Fruit fly (Drosophila melanogaster) whole organism, adult: ENCODE data around the gene moi.

Experiments used
- CG12768 ChIP-seq: fragments of 200-800 bp; sonication (Bioruptor generic); optimal IDR thresholded peaks from 2 replicates; lab custom pipeline; 2017; ENCODE audit warnings: missing biosample characterization, missing genetic modification characterization, mild to moderate bottlenecking, moderate library complexity, missing genetic modification reagents
- CG33017 ChIP-seq: fragments of 200-800 bp; sonication (Bioruptor generic); optimal IDR thresholded peaks from 2 replicates; lab custom pipeline; 2018; ENCODE audit warnings: missing biosample characterization, mild to moderate bottlenecking, missing genetic modification characterization, moderate library complexity
- CG5204 ChIP-seq: fragments of 200-800 bp; sonication (Bioruptor generic); optimal IDR thresholded peaks from 2 replicates; lab custom pipeline; 2016; ENCODE audit warnings: missing biosample characterization, missing genetic modification characterization
- CG7101 ChIP-seq: fragments of 200-800 bp; sonication (Bioruptor generic); optimal IDR thresholded peaks from 2 replicates; lab custom pipeline; 2018; ENCODE audit warnings: missing biosample characterization, mild to moderate bottlenecking, missing genetic modification characterization, moderate library complexity
- Clk ChIP-seq: fragments of 200-800 bp; sonication (Bioruptor generic); optimal IDR thresholded peaks from 2 replicates; lab custom pipeline; 2017; ENCODE audit warnings: missing biosample characterization, missing genetic modification characterization
- Crg-1 ChIP-seq: fragments of 200-800 bp; sonication (Bioruptor generic); optimal IDR thresholded peaks from 2 replicates; lab custom pipeline; 2016; ENCODE audit warnings: missing biosample characterization, missing genetic modification characterization
- Hr96 ChIP-seq: fragments of 200-800 bp; sonication (Bioruptor generic); optimal IDR thresholded peaks from 2 replicates; lab custom pipeline; 2016; ENCODE audit warnings: missing biosample characterization, missing genetic modification characterization
- cic ChIP-seq: fragments of 200-800 bp; sonication (Bioruptor generic); optimal IDR thresholded peaks from 2 replicates; lab custom pipeline; 2017; ENCODE audit warnings: missing biosample characterization, mild to moderate bottlenecking, missing genetic modification characterization, moderate library complexity
- cnc ChIP-seq, 2 experiments: fragments of >200 bp; optimal IDR thresholded peaks; 2 replicates each; lab custom pipeline; 2017
- kay ChIP-seq: fragments of 200-800 bp; sonication (Bioruptor generic); peaks from one replicate; lab custom pipeline; 2016; ENCODE audit warnings: missing biosample characterization, missing genetic modification characterization, borderline replicate concordance
- ovo ChIP-seq: fragments of 200-800 bp; sonication (Bioruptor generic); optimal IDR thresholded peaks from 2 replicates; lab custom pipeline; 2016; ENCODE audit warnings: missing biosample characterization, missing genetic modification characterization
- tj ChIP-seq: fragments of 200-800 bp; sonication (Bioruptor generic); optimal IDR thresholded peaks from 3 replicates; lab custom pipeline; 2017; ENCODE audit warnings: missing biosample characterization, mild to moderate bottlenecking, missing genetic modification characterization, moderate library complexity
- toe ChIP-seq: fragments of 200-800 bp; sonication (Bioruptor generic); optimal IDR thresholded peaks from 2 replicates; lab custom pipeline; 2016; ENCODE audit warnings: missing biosample characterization, missing genetic modification characterization

DNA sequence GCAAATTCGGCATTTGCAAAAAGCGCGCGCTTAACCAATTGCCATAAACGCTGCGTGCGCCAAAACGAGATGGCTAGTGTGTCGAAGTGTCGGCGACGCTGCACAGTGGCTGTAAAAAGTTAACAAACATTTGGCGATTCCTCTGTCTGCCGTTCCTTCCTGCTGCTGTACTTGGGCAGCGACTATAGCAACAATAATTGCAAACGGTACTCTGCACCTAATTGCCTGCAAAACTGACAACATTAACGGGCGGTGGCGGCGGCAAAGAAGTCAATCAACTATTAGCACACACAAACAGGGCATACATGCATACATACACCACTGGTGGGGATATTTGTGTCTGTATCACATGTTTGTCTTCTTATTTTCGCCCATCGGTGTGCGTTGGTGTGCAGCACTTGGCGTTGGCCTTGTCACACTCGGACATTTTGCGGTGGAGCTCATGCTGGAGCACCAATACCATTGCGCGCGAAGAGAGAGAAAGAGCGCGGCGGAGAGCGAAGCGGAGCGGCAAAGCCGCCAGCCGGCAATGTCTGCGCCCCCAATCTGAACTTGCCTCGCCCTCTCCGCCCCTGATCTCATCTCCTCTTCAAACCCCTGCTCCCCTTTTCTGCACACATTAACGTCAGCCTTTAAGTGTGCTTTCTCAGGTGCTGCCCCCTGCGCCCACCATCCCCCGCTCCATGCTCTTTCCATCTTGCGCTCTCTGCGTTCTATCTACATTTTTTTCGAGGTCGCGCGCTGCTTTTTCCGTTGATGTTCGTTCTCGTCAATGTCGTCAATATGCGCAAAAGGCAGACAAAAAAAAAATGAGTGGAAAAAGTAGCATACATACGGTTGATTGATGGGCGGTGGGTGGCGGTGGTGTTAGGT, 10.9 kb upstream of the moi start:
- TF ChIP-seq kay (GFP tag; lab: Kevin White, UChicago) (no peak), toe (no peak), CG5204 (GFP tag; lab: Kevin White, UChicago) (no peak), cic (GFP tag; lab: Kevin White, UChicago) (peak; percentile 82), Clk (GFP tag; lab: Kevin White, UChicago) (no peak), ovo (GFP tag; lab: Kevin White, UChicago) (no peak), Crg-1 (GFP tag; lab: Kevin White, UChicago) (peak; percentile 53), CG12768 (GFP tag; lab: Kevin White, UChicago) (peak; percentile 55), tj (peak; percentile 75), CG33017 (no peak), Hr96 (GFP tag; lab: Kevin White, UChicago) (peak; percentile 33), cnc (optimal IDR thresholded peaks at IDR 0.05; lab: Kevin White, UChicago) (no peak), CG7101 (tag; lab: Kevin White, UChicago) (no peak)
